Fruit fly (Drosophila melanogaster): ENCODE measurements around the gene Tango2.

DNA sequence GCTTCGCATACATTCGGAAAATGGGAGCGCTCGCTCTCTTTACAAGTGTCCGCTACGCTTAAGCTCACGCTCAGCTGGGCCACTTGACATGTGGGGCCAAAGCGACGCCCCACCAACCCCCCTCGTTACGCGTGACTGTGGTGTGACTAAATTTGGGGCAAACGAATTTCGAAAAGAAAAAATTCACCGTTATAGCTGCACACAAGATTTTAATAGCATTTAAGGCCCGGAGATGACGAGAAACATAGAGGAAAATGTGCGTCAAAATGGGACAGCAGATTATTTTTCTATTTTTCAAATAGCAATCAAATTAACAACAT, 23.9 kb downstream of the Tango2 start:
- no peak for TF ChIP-seq eg (GFP tag; IDR thresholded peaks at IDR 0.05)
- no peak for TF ChIP-seq Ets21C (GFP tag; optimal IDR thresholded peaks at IDR 0.05)
- no peak for TF ChIP-seq lz (GFP tag; optimal IDR thresholded peaks at IDR 0.05)
